Worm (Caenorhabditis elegans): ENCODE measurements around the gene Y57G11C.23.

- no peak for TF ChIP-seq skn-1 (tag; optimal IDR thresholded peaks at IDR 0.05)
- TF ChIP-seq unc-62 (GFP tag; optimal IDR thresholded peaks at IDR 0.05), result no peak
- TF ChIP-seq fos-1 (tag; optimal IDR thresholded peaks at IDR 0.05), result no peak
- no peak for TF ChIP-seq fkh-10 (GFP tag; optimal IDR thresholded peaks at IDR 0.05)
- TF ChIP-seq nhr-12 (tag; optimal IDR thresholded peaks at IDR 0.05), result no peak
These were observed 27.5 kb upstream of the Y57G11C.23 start for ce11 chrIV:14888889-14889664.

Measured in whole organism, L3 larva.